Fruit fly (Drosophila melanogaster) whole organism, prepupa: ENCODE results near the gene Wsck.
A peak's percentile ranks its signal among the peaks of the same experiment; 100 is the strongest.

Experiments used
- Blimp-1 ChIP-seq: fragments of 200-800 bp; sonication (Bioruptor generic); optimal IDR thresholded peaks from 3 replicates; lab custom pipeline; 2017; ENCODE audit warnings: missing biosample characterization, missing genetic modification characterization, mild to moderate bottlenecking, moderate library complexity, missing genetic modification reagents
- CG10631 ChIP-seq: fragments of 200-800 bp; sonication (Bioruptor generic); optimal IDR thresholded peaks from 2 replicates; lab custom pipeline; 2016; ENCODE audit warnings: missing biosample characterization, missing genetic modification characterization
- CG11902 ChIP-seq: fragments of 200-800 bp; sonication (Bioruptor generic); optimal IDR thresholded peaks from 3 replicates; lab custom pipeline; 2016; ENCODE audit warnings: missing biosample characterization, missing genetic modification characterization
- CG1621 ChIP-seq: fragments of 200-800 bp; sonication (Bioruptor generic); optimal IDR thresholded peaks from 3 replicates; lab custom pipeline; 2018; ENCODE audit warnings: missing biosample characterization, mild to moderate bottlenecking, missing genetic modification characterization
- CG16779 ChIP-seq: fragments of 200-800 bp; sonication (Bioruptor generic); optimal IDR thresholded peaks from 3 replicates; lab custom pipeline; 2017; ENCODE audit warnings: missing biosample characterization, mild to moderate bottlenecking, missing genetic modification characterization
- CG31627 ChIP-seq: fragments of 200-800 bp; sonication (Bioruptor generic); optimal IDR thresholded peaks from 3 replicates; lab custom pipeline; 2016; ENCODE audit warnings: missing biosample characterization, missing genetic modification characterization
- CG34406 ChIP-seq: fragments of 200-800 bp; sonication (Bioruptor generic); optimal IDR thresholded peaks from 3 replicates; lab custom pipeline; 2016; ENCODE audit warnings: missing biosample characterization, missing genetic modification characterization
- CG3919 ChIP-seq: fragments of 200-800 bp; sonication (Bioruptor generic); optimal IDR thresholded peaks from 3 replicates; lab custom pipeline; 2016; ENCODE audit warnings: missing biosample characterization, missing genetic modification characterization
- CG4318 ChIP-seq: fragments of 200-800 bp; sonication (Bioruptor generic); optimal IDR thresholded peaks from 3 replicates; lab custom pipeline; 2017; ENCODE audit warnings: missing biosample characterization, mild to moderate bottlenecking, missing genetic modification characterization
- CG6792 ChIP-seq: fragments of 200-800 bp; sonication (Bioruptor generic); optimal IDR thresholded peaks from 3 replicates; lab custom pipeline; 2016; ENCODE audit warnings: missing biosample characterization, missing genetic modification characterization
- CG6854 ChIP-seq: fragments of 200-800 bp; sonication (Bioruptor generic); optimal IDR thresholded peaks from 2 replicates; lab custom pipeline; 2017; ENCODE audit warnings: missing biosample characterization, mild to moderate bottlenecking, missing genetic modification characterization
- CG8119 ChIP-seq: fragments of 200-800 bp; sonication (Bioruptor generic); IDR thresholded peaks from 3 replicates; pipeline ENCODE4 v1.3.6; 2022; ENCODE audit warnings: missing biosample characterization, missing genetic modification characterization
- CG8319 ChIP-seq: fragments of 200-800 bp; sonication (Bioruptor generic); optimal IDR thresholded peaks from 3 replicates; lab custom pipeline; 2016; ENCODE audit warnings: missing biosample characterization, missing genetic modification characterization
- CG8632 ChIP-seq: fragments of 200-800 bp; sonication (Bioruptor generic); optimal IDR thresholded peaks from 3 replicates; lab custom pipeline; 2016; ENCODE audit warnings: missing biosample characterization, missing genetic modification characterization
- Eip75B ChIP-seq: fragments of 200-800 bp; sonication (Bioruptor generic); optimal IDR thresholded peaks from 3 replicates; lab custom pipeline; 2016; ENCODE audit warnings: missing biosample characterization, missing genetic modification characterization
- Eip78C ChIP-seq: fragments of 200-800 bp; sonication (Bioruptor generic); peaks from one replicate; lab custom pipeline; 2016; ENCODE audit warnings: missing biosample characterization, missing genetic modification characterization
- Eip93F ChIP-seq: fragments of 200-800 bp; sonication (Bioruptor generic); optimal IDR thresholded peaks from 2 replicates; lab custom pipeline; 2016; ENCODE audit warnings: missing biosample characterization, mild to moderate bottlenecking, missing genetic modification characterization
- Ets96B ChIP-seq: fragments of 200-800 bp; optimal IDR thresholded peaks from 2 replicates; lab custom pipeline; 2019; ENCODE audit warnings: missing biosample characterization, mild to moderate bottlenecking, missing genetic modification characterization, moderate library complexity
- Hr39 ChIP-seq: fragments of 200-800 bp; sonication (Bioruptor generic); optimal IDR thresholded peaks from 2 replicates; lab custom pipeline; 2016; ENCODE audit warnings: missing biosample characterization, missing genetic modification characterization
- Hr4 ChIP-seq: fragments of 200-800 bp; sonication (Bioruptor generic); optimal IDR thresholded peaks from 3 replicates; lab custom pipeline; 2016; ENCODE audit warnings: missing biosample characterization, missing genetic modification characterization
- Lpt ChIP-seq: fragments of 200-800 bp; sonication (Bioruptor generic); optimal IDR thresholded peaks from 3 replicates; lab custom pipeline; 2016; ENCODE audit warnings: missing biosample characterization, missing genetic modification characterization
- OdsH ChIP-seq: fragments of 200-800 bp; sonication (Bioruptor generic); optimal IDR thresholded peaks from 3 replicates; lab custom pipeline; 2016; ENCODE audit warnings: missing biosample characterization, missing genetic modification characterization
- Smox ChIP-seq: fragments of 200-800 bp; sonication (Bioruptor generic); optimal IDR thresholded peaks from 3 replicates; lab custom pipeline; 2016; ENCODE audit warnings: missing biosample characterization, missing genetic modification characterization
- Sox102F ChIP-seq: fragments of 200-800 bp; sonication (Bioruptor generic); optimal IDR thresholded peaks from 2 replicates; lab custom pipeline; 2016; ENCODE audit warnings: missing biosample characterization, mild to moderate bottlenecking, missing genetic modification characterization
- Sox14 ChIP-seq: fragments of 200-800 bp; sonication (Bioruptor generic); optimal IDR thresholded peaks from 3 replicates; lab custom pipeline; 2016; ENCODE audit warnings: missing biosample characterization, missing genetic modification characterization
- achi ChIP-seq: fragments of 200-800 bp; sonication (Bioruptor generic); optimal IDR thresholded peaks from 3 replicates; lab custom pipeline; 2016; ENCODE audit warnings: missing biosample characterization, missing genetic modification characterization
- acj6 ChIP-seq: fragments of 200-800 bp; sonication (Bioruptor generic); optimal IDR thresholded peaks from 3 replicates; lab custom pipeline; 2016; ENCODE audit warnings: missing biosample characterization, missing genetic modification characterization
- dac ChIP-seq: fragments of 200-800 bp; sonication (Bioruptor generic); optimal IDR thresholded peaks from 2 replicates; lab custom pipeline; 2017; ENCODE audit warnings: missing biosample characterization, mild to moderate bottlenecking, missing genetic modification characterization
- dsx ChIP-seq: fragments of 200-800 bp; optimal IDR thresholded peaks from 3 replicates; lab custom pipeline; 2019; ENCODE audit warnings: missing biosample characterization, mild to moderate bottlenecking, missing genetic modification characterization, moderate library complexity; ENCODE audit not compliant: poor library complexity, severe bottlenecking
- eg ChIP-seq: fragments of 200-800 bp; sonication (Bioruptor generic); IDR thresholded peaks from 3 replicates; pipeline ENCODE4 v1.3.6; 2022; ENCODE audit warnings: missing biosample characterization, missing genetic modification characterization
- esn ChIP-seq: fragments of 200-800 bp; sonication (Bioruptor generic); optimal IDR thresholded peaks from 2 replicates; lab custom pipeline; 2016; ENCODE audit warnings: missing biosample characterization, mild to moderate bottlenecking, missing genetic modification characterization, moderate library complexity
- fd59A ChIP-seq: fragments of 200-800 bp; sonication (Bioruptor generic); optimal IDR thresholded peaks from 2 replicates; lab custom pipeline; 2017; ENCODE audit warnings: missing biosample characterization, mild to moderate bottlenecking, missing genetic modification characterization, missing genetic modification reagents
- fd85E ChIP-seq: fragments of 200-800 bp; sonication (Bioruptor generic); optimal IDR thresholded peaks from 3 replicates; lab custom pipeline; 2016; ENCODE audit warnings: missing biosample characterization, missing genetic modification characterization
- fkh ChIP-seq: fragments of 200-800 bp; sonication (Bioruptor generic); optimal IDR thresholded peaks from 3 replicates; lab custom pipeline; 2017; ENCODE audit warnings: missing biosample characterization, mild to moderate bottlenecking, missing genetic modification characterization, moderate library complexity
- lz ChIP-seq: fragments of 200-800 bp; sonication (Bioruptor generic); optimal IDR thresholded peaks from 3 replicates; lab custom pipeline; 2016; ENCODE audit warnings: missing biosample characterization, missing genetic modification characterization
- net ChIP-seq: fragments of 200-800 bp; sonication (Bioruptor generic); optimal IDR thresholded peaks from 3 replicates; lab custom pipeline; 2016; ENCODE audit warnings: missing biosample characterization, missing genetic modification characterization
- pdm3 ChIP-seq: fragments of 200-800 bp; sonication (Bioruptor generic); optimal IDR thresholded peaks from 3 replicates; lab custom pipeline; 2016; ENCODE audit warnings: missing biosample characterization, missing genetic modification characterization
- salr ChIP-seq, 2 experiments: fragments of 200-800 bp; sonication (Bioruptor generic); optimal IDR thresholded peaks; 3 replicates each; lab custom pipeline; 2016 to 2018; ENCODE audit warnings: missing biosample characterization in 2 of 2, missing genetic modification characterization in 2 of 2, mild to moderate bottlenecking in 1 of 2
- ss ChIP-seq, 2 experiments: fragments of 200-800 bp; sonication (Bioruptor generic); optimal IDR thresholded peaks; 2 replicates in 1 of 2; 3 replicates in 1 of 2; lab custom pipeline; 2017 to 2018; ENCODE audit warnings: mild to moderate bottlenecking in 2 of 2, missing biosample characterization in 2 of 2, missing genetic modification characterization in 2 of 2, moderate library complexity in 1 of 2
- topi ChIP-seq: fragments of 200-800 bp; sonication (Bioruptor generic); optimal IDR thresholded peaks from 3 replicates; lab custom pipeline; 2016; ENCODE audit warnings: missing biosample characterization, missing genetic modification characterization
- vri ChIP-seq: fragments of 200-800 bp; sonication (Bioruptor generic); optimal IDR thresholded peaks from 3 replicates; lab custom pipeline; 2016; ENCODE audit warnings: missing biosample characterization, mild to moderate bottlenecking, missing genetic modification characterization

Gene Wsck

DNA sequence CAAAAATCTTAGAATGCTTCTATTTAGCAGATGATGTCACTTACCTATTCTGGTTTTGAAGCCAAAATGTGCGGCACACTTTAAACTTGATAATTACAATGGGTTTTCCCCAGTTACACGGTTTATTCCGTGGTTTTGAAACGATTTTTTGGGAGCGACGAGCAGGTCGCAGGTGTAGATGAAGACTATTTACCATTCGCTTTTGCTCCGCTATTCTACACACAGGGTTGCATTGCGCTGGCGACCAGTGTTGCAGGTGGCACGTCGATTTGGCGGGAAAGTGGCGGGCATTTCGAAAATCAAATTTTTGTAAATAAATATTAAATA lies 47.2 kb downstream of the Wsck start, which contains the start of gene REPTOR (continued):
- TF ChIP-seq ss (GFP tag; optimal IDR thresholded peaks at IDR 0.05; lab: Kevin White, UChicago) (no peak), lz (GFP tag; lab: Kevin White, UChicago) (peak; percentile 3), Eip93F (peak; percentile 30), eg (GFP tag; lab: Robert Waterston, UW) (no peak), pdm3 (GFP tag; lab: Kevin White, UChicago) (no peak), CG3919 (GFP tag; lab: Kevin White, UChicago) (peak; percentile 37), Ets96B (tag; lab: Kevin White, UChicago) (no peak), fkh (GFP tag; lab: Kevin White, UChicago) (peak; percentile 86), acj6 (peak; percentile 6), CG8632 (GFP tag; lab: Kevin White, UChicago) (no peak), CG4318 (GFP tag; lab: Kevin White, UChicago) (no peak), esn (GFP tag; lab: Kevin White, UChicago) (peak; percentile 33), CG31627 (GFP tag; lab: Kevin White, UChicago) (no peak)

dm6 chr3R:24581891-24582668 lies 47.8 kb downstream of the Wsck start:
- TF ChIP-seq Blimp-1 (GFP tag; lab: Kevin White, UChicago) (peak; percentile 8), Sox14 (GFP tag; lab: Kevin White, UChicago) (peak; percentile 72), CG10631 (GFP tag; lab: Kevin White, UChicago) (no peak), Eip93F (peak; percentile 36), fkh (GFP tag; lab: Kevin White, UChicago) (peak; percentile 41), CG16779 (tag; lab: Kevin White, UChicago) (peak; percentile 38), Hr39 (GFP tag; lab: Kevin White, UChicago) (no peak), acj6 (no peak), Lpt (GFP tag; lab: Kevin White, UChicago) (peak; percentile 40), vri (peak; percentile 52), net (GFP tag; lab: Kevin White, UChicago) (no peak), dsx (GFP tag; lab: Kevin White, UChicago) (peak; percentile 28), Sox102F (GFP tag; lab: Kevin White, UChicago) (peak; percentile 5), salr (GFP tag; optimal IDR thresholded peaks at IDR 0.05; lab: Kevin White, UChicago) (no peak), CG6792 (GFP tag; lab: Kevin White, UChicago) (no peak), CG6854 (GFP tag; lab: Kevin White, UChicago) (peak; percentile 83), Eip75B (GFP tag; lab: Kevin White, UChicago) (peak; percentile 40), CG8319 (no peak), ss (GFP tag; optimal IDR thresholded peaks at IDR 0.05; lab: Kevin White, UChicago) (peak; percentile 31 to 37), Ets96B (tag; lab: Kevin White, UChicago) (no peak), Smox (GFP tag; lab: Kevin White, UChicago) (no peak), Eip78C (peak; percentile 65), CG11902 (GFP tag; lab: Kevin White, UChicago) (no peak), CG1621 (tag; lab: Kevin White, UChicago) (peak; percentile 13)

DNA sequence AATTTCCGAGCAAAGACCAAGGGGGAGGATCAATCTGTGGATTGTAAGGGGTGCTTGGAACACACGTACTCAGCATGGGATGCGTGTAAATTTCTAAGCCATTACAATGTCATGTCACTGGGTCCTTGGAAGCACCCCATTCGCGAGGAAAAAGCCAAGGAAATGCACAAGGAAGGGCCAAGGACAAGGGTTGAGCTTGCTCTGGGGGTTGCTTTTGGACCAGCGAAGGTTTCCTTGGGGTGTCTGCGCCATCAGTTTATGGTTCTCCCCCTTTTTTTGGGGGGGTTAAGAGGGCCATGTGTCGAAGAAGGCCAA lies 49.0 kb downstream of the Wsck start:
- TF ChIP-seq OdsH (GFP tag; lab: Kevin White, UChicago) (no peak), CG3919 (GFP tag; lab: Kevin White, UChicago) (no peak), dsx (GFP tag; lab: Kevin White, UChicago) (no peak), CG8119 (GFP tag; lab: Robert Waterston, UW) (no peak), CG6792 (GFP tag; lab: Kevin White, UChicago) (no peak), CG34406 (GFP tag; lab: Kevin White, UChicago) (no peak), Ets96B (tag; lab: Kevin White, UChicago) (no peak), fd59A (GFP tag; lab: Kevin White, UChicago) (no peak), CG16779 (tag; lab: Kevin White, UChicago) (no peak), fd85E (GFP tag; lab: Kevin White, UChicago) (no peak), topi (GFP tag; lab: Kevin White, UChicago) (no peak), CG4318 (GFP tag; lab: Kevin White, UChicago) (no peak), CG1621 (tag; lab: Kevin White, UChicago) (no peak), Lpt (GFP tag; lab: Kevin White, UChicago) (no peak), CG8319 (no peak), Eip75B (GFP tag; lab: Kevin White, UChicago) (no peak), dac (GFP tag; lab: Kevin White, UChicago) (no peak), Hr4 (GFP tag; lab: Kevin White, UChicago) (no peak), Sox14 (GFP tag; lab: Kevin White, UChicago) (no peak), achi (GFP tag; lab: Kevin White, UChicago) (no peak)
